Fruit fly (Drosophila melanogaster): Measurements from ENCODE around the gene CG33923.

CG33923 gene

DNA sequence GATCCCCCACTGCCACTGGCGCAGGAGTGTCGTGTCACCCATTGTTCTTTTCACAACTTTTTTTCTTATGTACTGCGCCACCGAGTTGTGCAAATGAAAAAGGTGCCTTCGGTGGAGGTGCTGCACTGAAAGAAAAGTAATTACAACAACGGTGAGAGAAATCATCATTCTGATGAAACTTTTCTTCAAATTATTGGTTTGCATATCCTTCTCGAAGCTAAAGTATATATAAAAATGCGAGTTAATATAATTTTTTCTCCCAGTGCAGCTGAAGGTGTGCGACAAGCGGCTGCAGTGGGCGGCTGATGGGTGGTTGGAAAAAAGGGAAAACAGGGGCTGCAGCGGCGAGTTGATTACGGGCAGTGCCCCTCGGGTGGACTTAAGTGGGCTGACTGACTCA is 29.6 kb downstream of the CG33923 start:
- TF ChIP-seq CG11617 (GFP tag; optimal IDR thresholded peaks at IDR 0.05), result no peak
- no peak for TF ChIP-seq CG14711 (tag; optimal IDR thresholded peaks at IDR 0.05)
- no peak for TF ChIP-seq CG1620 (GFP tag; optimal IDR thresholded peaks at IDR 0.05)
- no peak for TF ChIP-seq pad (GFP tag; optimal IDR thresholded peaks at IDR 0.05)
- no peak for TF ChIP-seq CG33017 (tag; optimal IDR thresholded peaks at IDR 0.05)
- TF ChIP-seq CG7101 (tag; optimal IDR thresholded peaks at IDR 0.05), result no peak
- no peak for TF ChIP-seq CG5204 (GFP tag; optimal IDR thresholded peaks at IDR 0.05)
